Fruit fly (Drosophila melanogaster) whole organism, embryonic: ENCODE results near the gene ps.

Source experiments
- Asciz ChIP-seq: fragments of 200-800 bp; sonication (Bioruptor generic); optimal IDR thresholded peaks from 2 replicates; lab custom pipeline; 2017; ENCODE audit warnings: missing biosample characterization, mild to moderate bottlenecking, missing genetic modification characterization, missing genetic modification reagents
- Atf-2 ChIP-seq: fragments of 200-800 bp; sonication (Bioruptor generic); optimal IDR thresholded peaks from 2 replicates; lab custom pipeline; 2016; ENCODE audit warnings: missing biosample characterization, missing genetic modification characterization
- Atf3 ChIP-seq: fragments of 200-800 bp; sonication (Bioruptor generic); optimal IDR thresholded peaks from 3 replicates; lab custom pipeline; 2016; ENCODE audit warnings: missing biosample characterization, missing genetic modification characterization
- CG11695 ChIP-seq: fragments of 200-800 bp; sonication (Bioruptor generic); IDR thresholded peaks from 3 replicates; pipeline ENCODE4 v1.3.6; 2022; ENCODE audit warnings: missing biosample characterization, missing genetic modification characterization
- CG1233 ChIP-seq: fragments of 200-800 bp; sonication (Bioruptor generic); optimal IDR thresholded peaks from 4 replicates; lab custom pipeline; 2018; ENCODE audit warnings: missing biosample characterization, mild to moderate bottlenecking, missing genetic modification characterization
- CG12391 ChIP-seq: fragments of 200-800 bp; sonication (Bioruptor generic); optimal IDR thresholded peaks from 3 replicates; lab custom pipeline; 2018; ENCODE audit warnings: missing biosample characterization, mild to moderate bottlenecking, missing genetic modification characterization, moderate library complexity
- CG13296 ChIP-seq: fragments of 200-800 bp; sonication (Bioruptor generic); optimal IDR thresholded peaks from 3 replicates; lab custom pipeline; 2018; ENCODE audit warnings: missing biosample characterization, mild to moderate bottlenecking, missing genetic modification characterization
- CG14441 ChIP-seq: fragments of 200-800 bp; sonication (Bioruptor generic); IDR thresholded peaks from 2 replicates; pipeline ENCODE4 v1.3.6; 2022; ENCODE audit warnings: missing biosample characterization, missing genetic modification characterization
- CG14860 ChIP-seq: fragments of 200-800 bp; sonication (Bioruptor generic); IDR thresholded peaks from 3 replicates; pipeline ENCODE4 v1.3.6; 2022; ENCODE audit warnings: missing biosample characterization, missing genetic modification characterization; ENCODE audit not compliant: partially characterized antibody
- CG15601 ChIP-seq: fragments of 200-800 bp; sonication (Bioruptor generic); optimal IDR thresholded peaks from 3 replicates; lab custom pipeline; 2019; ENCODE audit warnings: missing biosample characterization, mild to moderate bottlenecking, missing genetic modification characterization, moderate library complexity
- CG17186 ChIP-seq: fragments of 200-800 bp; sonication (Bioruptor generic); optimal IDR thresholded peaks from 3 replicates; lab custom pipeline; 2017; ENCODE audit warnings: missing biosample characterization, missing genetic modification reagents, missing genetic modification characterization
- CG2120 ChIP-seq: fragments of 200-800 bp; sonication (Bioruptor generic); optimal IDR thresholded peaks from 3 replicates; lab custom pipeline; 2016; ENCODE audit warnings: missing biosample characterization, missing genetic modification characterization
- CG30020 ChIP-seq: fragments of 200-800 bp; optimal IDR thresholded peaks from 2 replicates; lab custom pipeline; 2019; ENCODE audit warnings: missing biosample characterization, mild to moderate bottlenecking, missing genetic modification characterization, moderate library complexity
- CG31441 ChIP-seq: fragments of 200-800 bp; sonication (Bioruptor generic); IDR thresholded peaks from 2 replicates; pipeline ENCODE4 v1.3.6; 2022; ENCODE audit warnings: missing biosample characterization, missing genetic modification characterization
- CG34376 ChIP-seq: fragments of 200-800 bp; sonication (Bioruptor generic); optimal IDR thresholded peaks from 2 replicates; lab custom pipeline; 2018; ENCODE audit warnings: missing biosample characterization, mild to moderate bottlenecking, missing genetic modification characterization
- CG3995 ChIP-seq: fragments of 200-800 bp; sonication (Bioruptor generic); optimal IDR thresholded peaks from 3 replicates; lab custom pipeline; 2016; ENCODE audit warnings: missing biosample characterization, missing genetic modification characterization
- CG7271 ChIP-seq: fragments of 200-800 bp; sonication (Bioruptor generic); optimal IDR thresholded peaks from 2 replicates; lab custom pipeline; 2018; ENCODE audit warnings: missing biosample characterization, mild to moderate bottlenecking, missing genetic modification characterization, moderate library complexity
- CG8924 ChIP-seq: fragments of 200-800 bp; optimal IDR thresholded peaks from 3 replicates; lab custom pipeline; 2019; ENCODE audit warnings: missing biosample characterization, mild to moderate bottlenecking, missing genetic modification characterization, moderate library complexity
- CTCF ChIP-seq: fragments of 200-800 bp; sonication (Bioruptor generic); optimal IDR thresholded peaks from 2 replicates; lab custom pipeline; 2017; ENCODE audit warnings: missing biosample characterization, mild to moderate bottlenecking, missing genetic modification characterization, moderate library complexity
- HHEX ChIP-seq: fragments of 200-800 bp; sonication (Bioruptor generic); optimal IDR thresholded peaks from 3 replicates; lab custom pipeline; 2017; ENCODE audit warnings: missing biosample characterization, mild to moderate bottlenecking, missing genetic modification characterization, missing genetic modification reagents
- Hmx ChIP-seq: fragments of 200-800 bp; sonication (Bioruptor generic); optimal IDR thresholded peaks from 2 replicates; lab custom pipeline; 2016; ENCODE audit warnings: missing biosample characterization, missing genetic modification characterization
- Lhr ChIP-seq: fragments of 200-800 bp; sonication (Bioruptor generic); optimal IDR thresholded peaks from 3 replicates; lab custom pipeline; 2017; ENCODE audit warnings: mild to moderate bottlenecking, missing biosample characterization, missing genetic modification reagents, missing genetic modification characterization
- Myb ChIP-seq: fragments of 200-800 bp; sonication (Bioruptor generic); optimal IDR thresholded peaks from 2 replicates; lab custom pipeline; 2016; ENCODE audit warnings: missing biosample characterization, missing genetic modification characterization
- Nf-YC ChIP-seq: fragments of 200-800 bp; optimal IDR thresholded peaks from 3 replicates; lab custom pipeline; 2019; ENCODE audit warnings: missing biosample characterization, mild to moderate bottlenecking, missing genetic modification characterization, moderate library complexity
- Ssrp ChIP-seq: fragments of 200-800 bp; sonication (Bioruptor generic); optimal IDR thresholded peaks from 2 replicates; lab custom pipeline; 2018; ENCODE audit warnings: missing biosample characterization, mild to moderate bottlenecking, missing genetic modification characterization, moderate library complexity
- TFAM ChIP-seq: fragments of 200-800 bp; sonication (Bioruptor generic); optimal IDR thresholded peaks from 2 replicates; lab custom pipeline; 2017; ENCODE audit warnings: missing biosample characterization, missing genetic modification characterization, inconsistent platforms
- Xbp1 ChIP-seq: fragments of 200-800 bp; sonication (Bioruptor generic); optimal IDR thresholded peaks from 3 replicates; lab custom pipeline; 2016; ENCODE audit warnings: missing biosample characterization, mild to moderate bottlenecking, missing genetic modification characterization
- amos ChIP-seq: fragments of 200-800 bp; sonication (Bioruptor generic); IDR thresholded peaks from 2 replicates; pipeline ENCODE4 v1.3.6; 2022; ENCODE audit warnings: missing biosample characterization, missing genetic modification characterization; ENCODE audit not compliant: partially characterized antibody
- ara ChIP-seq: fragments of 200-800 bp; sonication (Bioruptor generic); IDR thresholded peaks from 2 replicates; pipeline ENCODE4 v1.3.6; 2022; ENCODE audit warnings: missing biosample characterization, missing genetic modification characterization
- bbx ChIP-seq: fragments of 200-800 bp; sonication (Bioruptor generic); IDR thresholded peaks from 2 replicates; pipeline ENCODE4 v1.3.6; 2022; ENCODE audit warnings: missing biosample characterization, missing genetic modification characterization; ENCODE audit not compliant: partially characterized antibody
- chif ChIP-seq, 2 experiments: fragments of 200-800 bp; sonication (Bioruptor generic); optimal IDR thresholded peaks; 3 replicates each; lab custom pipeline; 2016; ENCODE audit warnings: missing biosample characterization in 2 of 2, missing genetic modification characterization in 2 of 2
- chinmo ChIP-seq: fragments of 200-800 bp; sonication (Bioruptor generic); IDR thresholded peaks from 4 replicates; pipeline ENCODE4 v1.3.6; 2022; ENCODE audit warnings: missing biosample characterization, missing genetic modification characterization; ENCODE audit not compliant: partially characterized antibody
- chm ChIP-seq: fragments of 200-800 bp; sonication (Bioruptor generic); IDR thresholded peaks from 2 replicates; pipeline ENCODE4 v1.3.6; 2022; ENCODE audit warnings: missing biosample characterization, missing genetic modification characterization
- crol ChIP-seq: fragments of 200-800 bp; sonication (Bioruptor generic); IDR thresholded peaks from 2 replicates; pipeline ENCODE4 v1.3.6; 2022; ENCODE audit warnings: missing biosample characterization, missing genetic modification characterization
- en ChIP-seq: fragments of 200-800 bp; sonication (Bioruptor generic); optimal IDR thresholded peaks from 2 replicates; lab custom pipeline; 2016; ENCODE audit warnings: missing biosample characterization, missing genetic modification characterization
- gsb-n ChIP-seq: fragments of 200-800 bp; sonication (Bioruptor generic); optimal IDR thresholded peaks from 3 replicates; lab custom pipeline; 2018; ENCODE audit warnings: missing biosample characterization, mild to moderate bottlenecking, missing genetic modification characterization
- hth ChIP-seq: fragments of >200 bp; optimal IDR thresholded peaks from 2 replicates; lab custom pipeline; 2017; ENCODE audit warnings: inconsistent platforms
- lbe ChIP-seq: fragments of 200-800 bp; sonication (Bioruptor generic); optimal IDR thresholded peaks from 2 replicates; lab custom pipeline; 2016; ENCODE audit warnings: missing biosample characterization, mild to moderate bottlenecking, missing genetic modification characterization
- lov ChIP-seq, 2 experiments: fragments of 200-800 bp in 1 of 2; fragments of >200 bp in 1 of 2; sonication (Bioruptor generic) in 1 of 2; IDR thresholded peaks in 1 of 2; optimal IDR thresholded peaks in 1 of 2; 2 replicates in 1 of 2; 3 replicates in 1 of 2; pipeline versions ENCODE4 v1.3.6 to Lab custom; 2017 to 2022; ENCODE audit warnings: missing biosample characterization in 1 of 2, missing genetic modification characterization in 1 of 2
- nau ChIP-seq: fragments of 200-800 bp; sonication (Bioruptor generic); optimal IDR thresholded peaks from 3 replicates; lab custom pipeline; 2017; ENCODE audit warnings: missing biosample characterization, mild to moderate bottlenecking, missing genetic modification characterization, missing genetic modification reagents
- org-1 ChIP-seq: fragments of 200-800 bp; sonication (Bioruptor generic); optimal IDR thresholded peaks from 2 replicates; lab custom pipeline; 2017; ENCODE audit warnings: missing biosample characterization, missing genetic modification characterization
- pho ChIP-seq: fragments of 200-800 bp; sonication (Bioruptor generic); optimal IDR thresholded peaks from 2 replicates; lab custom pipeline; 2016; ENCODE audit warnings: missing biosample characterization, missing genetic modification characterization
- pzg ChIP-seq: fragments of 200-800 bp; sonication (Bioruptor generic); optimal IDR thresholded peaks from 3 replicates; lab custom pipeline; 2018; ENCODE audit warnings: missing biosample characterization, mild to moderate bottlenecking, missing genetic modification characterization, moderate library complexity
- schlank ChIP-seq: fragments of 200-800 bp; sonication (Bioruptor generic); optimal IDR thresholded peaks from 2 replicates; lab custom pipeline; 2018; ENCODE audit warnings: missing biosample characterization, mild to moderate bottlenecking, missing genetic modification characterization
- slou ChIP-seq: fragments of 200-800 bp; sonication (Bioruptor generic); optimal IDR thresholded peaks from 3 replicates; lab custom pipeline; 2016; ENCODE audit warnings: missing biosample characterization, missing genetic modification characterization
- sug ChIP-seq: fragments of 200-800 bp; optimal IDR thresholded peaks from 2 replicates; lab custom pipeline; 2019; ENCODE audit warnings: missing biosample characterization, mild to moderate bottlenecking, missing genetic modification characterization, moderate library complexity
- twi ChIP-seq: fragments of 200-800 bp; optimal IDR thresholded peaks from 2 replicates; lab custom pipeline; 2019; ENCODE audit warnings: missing biosample characterization, mild to moderate bottlenecking, missing genetic modification characterization, moderate library complexity
- unpg ChIP-seq: fragments of 200-800 bp; sonication (Bioruptor generic); optimal IDR thresholded peaks from 3 replicates; lab custom pipeline; 2018; ENCODE audit warnings: missing biosample characterization, mild to moderate bottlenecking, missing genetic modification characterization, moderate library complexity
- yki ChIP-seq: fragments of >200 bp; optimal IDR thresholded peaks from 3 replicates; lab custom pipeline; 2018

The ps gene

DNA sequence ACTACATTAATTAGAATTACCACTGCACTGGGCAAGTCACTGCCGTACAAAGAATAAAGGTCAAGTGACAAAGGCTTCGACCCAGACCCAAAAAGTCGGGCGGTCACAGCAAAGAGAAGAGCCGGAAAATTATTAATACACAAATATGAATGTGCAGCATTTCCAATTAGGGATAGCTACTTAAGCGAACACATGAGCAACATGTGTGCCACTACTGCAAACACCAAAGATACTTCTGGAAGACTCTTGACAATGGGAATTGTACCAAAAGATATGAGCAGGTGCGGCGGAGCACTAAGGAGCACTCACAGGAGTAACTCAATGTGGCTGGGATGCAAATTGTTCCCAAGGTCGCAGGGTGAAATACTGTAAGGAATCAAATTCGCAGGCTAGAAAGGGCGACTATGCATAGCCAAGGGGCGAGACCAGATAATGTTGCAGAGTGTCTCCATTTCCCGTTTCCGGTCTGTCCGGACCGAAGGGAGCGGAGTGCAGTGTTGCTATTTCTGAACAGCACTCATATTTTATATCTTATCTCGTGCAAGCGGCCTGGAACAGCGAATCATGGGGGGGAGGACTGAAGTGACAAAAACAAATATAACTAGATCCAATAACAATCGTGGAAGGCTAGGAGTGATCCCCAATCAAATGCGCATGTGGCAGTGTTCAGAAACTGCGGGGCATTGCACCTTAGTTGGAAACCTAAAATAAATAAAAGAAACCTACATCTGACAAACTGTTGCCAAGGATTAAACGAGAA is 85.8 kb downstream of the ps start (continued):
- TF ChIP-seq lov (optimal IDR thresholded peaks at IDR 0.05; lab: Kevin White, UChicago) (no peak), lov (GFP tag; IDR thresholded peaks at IDR 0.05; lab: Robert Waterston, UW) (0 out of 3 replicates have a peak, but pooled peaks have one; percentile 23), en (no peak), CG14860 (GFP tag; lab: Robert Waterston, UW) (no peak), gsb-n (no peak), ara (0 out of 2 replicates have a peak, but pooled peaks have one; percentile 38), crol (GFP tag; lab: Robert Waterston, UW) (peak; percentile 47; the same call in 1 of the 2 replicates), HHEX (GFP tag; lab: Kevin White, UChicago) (peak; percentile 3), CG13296 (GFP tag; lab: Kevin White, UChicago) (no peak), schlank (no peak), slou (GFP tag; lab: Kevin White, UChicago) (no peak), Asciz (GFP tag; lab: Kevin White, UChicago) (no peak), org-1 (GFP tag; lab: Kevin White, UChicago) (no peak), Nf-YC (tag; lab: Kevin White, UChicago) (no peak), chm (GFP tag; lab: Robert Waterston, UW) (0 out of 2 replicates have a peak, but pooled peaks have one; percentile 27), CG7271 (tag; lab: Kevin White, UChicago) (no peak), CG11695 (GFP tag; lab: Robert Waterston, UW) (0 out of 3 replicates have a peak, but pooled peaks have one; percentile 10)

DNA sequence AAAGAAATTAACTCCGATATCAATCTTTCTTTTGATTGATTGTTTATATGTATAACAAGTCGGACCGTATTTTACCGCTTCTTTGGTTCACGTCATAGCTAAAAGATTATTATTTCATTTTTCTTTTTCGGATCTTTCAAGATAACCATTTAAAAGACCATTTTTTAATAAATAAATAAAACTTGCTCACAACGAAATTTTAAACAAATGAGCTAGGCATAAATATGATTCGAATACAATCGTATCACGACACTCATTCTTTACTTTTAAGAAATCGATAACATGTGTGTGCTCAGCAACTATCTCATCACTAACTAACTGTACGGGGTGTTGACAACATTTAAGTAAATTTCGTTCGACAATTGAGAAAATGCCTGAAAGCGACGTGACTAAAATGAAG is 86.6 kb downstream of the ps start, which contains the start of gene CG8149:
TSS of gene CG8149 (plus strand) at position 302 of the 400 bp plus-strand sequence.
- TF ChIP-seq Xbp1 (GFP tag; lab: Kevin White, UChicago), result no peak
- TF ChIP-seq CG30020 (tag; lab: Kevin White, UChicago), result peak; percentile 72
- TF ChIP-seq unpg (GFP tag; lab: Kevin White, UChicago), result peak; percentile 6
- no peak for TF ChIP-seq chif (GFP tag; optimal IDR thresholded peaks at IDR 0.05; lab: Kevin White, UChicago)
- peak; percentile 93 for TF ChIP-seq bbx
- TF ChIP-seq chinmo, result 0 out of 4 replicates have a peak, but pooled peaks have one; percentile 36
- peak; percentile 40 for TF ChIP-seq CG17186
- peak; percentile 54 for TF ChIP-seq CG15601 (tag; lab: Kevin White, UChicago)
- peak; percentile 41 for TF ChIP-seq sug (tag; lab: Kevin White, UChicago)
- no peak for TF ChIP-seq yki (lab: Kevin White, UChicago)
- TF ChIP-seq amos (GFP tag; lab: Robert Waterston, UW), result peak; percentile 86
- peak; percentile 51 for TF ChIP-seq Lhr (GFP tag; lab: Kevin White, UChicago)
- TF ChIP-seq CG31441, result peak; percentile 45; the same call in 1 of the 2 replicates
- TF ChIP-seq CG12391, result peak; percentile 60
- no peak for TF ChIP-seq twi (tag; lab: Kevin White, UChicago)
- no peak for TF ChIP-seq CG14441 (GFP tag; lab: Robert Waterston, UW)
- peak; percentile 76 for TF ChIP-seq pzg (GFP tag; lab: Kevin White, UChicago)
- TF ChIP-seq CG2120 (GFP tag; lab: Kevin White, UChicago), result peak; percentile 55
- no peak for TF ChIP-seq pho (GFP tag; lab: Kevin White, UChicago)
- peak; percentile 70 for TF ChIP-seq lbe
- no peak for TF ChIP-seq Hmx
- peak; percentile 18 for TF ChIP-seq CG1233 (GFP tag; lab: Kevin White, UChicago)
- TF ChIP-seq Myb, result peak; percentile 8
- no peak for TF ChIP-seq Atf3
- peak; percentile 4 for TF ChIP-seq nau (GFP tag; lab: Kevin White, UChicago)
- no peak for TF ChIP-seq Atf-2 (GFP tag; lab: Kevin White, UChicago)
- TF ChIP-seq CG3995 (GFP tag; lab: Kevin White, UChicago), result peak; percentile 57
- TF ChIP-seq CTCF (GFP tag; lab: Kevin White, UChicago), result peak; percentile 16
- peak; percentile 72 for TF ChIP-seq CG8924
- TF ChIP-seq hth (lab: Kevin White, UChicago), result no peak
- TF ChIP-seq TFAM, result no peak
- peak; percentile 15 for TF ChIP-seq Ssrp (tag; lab: Kevin White, UChicago)
- peak; percentile 34 for TF ChIP-seq CG34376 (GFP tag; lab: Kevin White, UChicago)
